Worm (Caenorhabditis elegans): ENCODE data around the gene clec-229.
"Not testable (repeated sequence)": the region's sequence is repeated elsewhere in the genome, so short reads cannot be mapped to it uniquely, and the experiment has no call there.

clec-229 gene

ce11 chrV:15341404-15341803 lies at the start of gene clec-229:
Gene clec-229 (minus strand): TSS chrV:15341504.
- TF ChIP-seq him-1 (tag; optimal IDR thresholded peaks at IDR 0.05) = no peak
- no peak for TF ChIP-seq dao-5 (tag; optimal IDR thresholded peaks at IDR 0.05)
- no peak for TF ChIP-seq W03F9.2 (tag; optimal IDR thresholded peaks at IDR 0.05)

DNA sequence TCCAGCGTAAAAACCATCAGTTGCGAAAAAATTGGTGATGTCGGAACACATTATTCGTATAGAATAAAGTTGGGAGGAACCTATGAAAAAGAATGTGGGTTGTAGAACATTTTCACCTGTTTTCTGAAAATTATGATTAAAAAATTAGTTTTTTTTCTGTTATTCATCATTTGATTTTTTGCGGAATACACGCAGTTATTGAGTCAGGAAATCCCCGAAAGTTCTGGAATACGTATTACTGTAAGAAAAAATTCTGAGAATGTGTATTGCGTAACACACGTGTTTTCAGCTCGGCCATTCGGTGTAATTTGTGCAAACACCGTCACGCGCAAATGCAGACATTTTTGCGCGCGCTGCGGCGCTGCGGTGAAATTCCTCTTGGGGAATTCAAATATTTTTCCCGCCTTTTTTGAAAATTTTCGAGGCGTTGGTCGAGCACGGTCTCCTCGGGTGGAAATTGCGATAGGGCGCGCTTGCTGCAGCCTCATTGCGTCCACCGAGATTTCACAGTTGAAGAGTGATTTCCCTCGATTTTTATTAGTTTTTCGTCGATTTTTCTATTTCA lies 47.6 kb upstream of the clec-229 start, which contains the start of gene srh-170:
Gene srh-170, minus strand, starts transcription at position 51 of the 565 bp plus-strand sequence.
- TF ChIP-seq him-1 (tag; optimal IDR thresholded peaks at IDR 0.05) = no peak
- no peak for TF ChIP-seq W03F9.2 (tag; optimal IDR thresholded peaks at IDR 0.05)

DNA sequence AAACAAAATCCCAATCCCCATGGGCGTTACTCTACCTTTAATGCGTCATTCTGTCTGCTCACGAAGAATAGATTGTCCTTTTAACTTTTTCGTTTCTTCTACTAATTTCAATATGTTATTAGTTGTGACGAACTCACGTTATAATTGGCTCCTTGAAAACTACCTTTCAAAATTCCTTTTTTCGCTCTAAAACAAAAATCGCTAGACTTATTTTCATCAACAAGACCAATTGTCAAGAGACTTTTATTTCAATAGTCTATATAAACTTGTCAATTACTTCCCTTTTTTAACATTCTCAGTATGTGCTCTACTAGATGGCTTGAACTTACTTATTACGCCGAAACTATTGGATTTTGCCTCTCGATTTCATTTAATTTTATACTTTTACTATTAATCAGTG lies 43.4 kb upstream of the clec-229 start, which contains the start of gene str-102:
Gene str-102, plus strand, starts transcription at position 301 of the 400 bp plus-strand sequence.
- TF ChIP-seq dao-5 (tag; optimal IDR thresholded peaks at IDR 0.05) (no peak), him-1 (tag; optimal IDR thresholded peaks at IDR 0.05) (no peak), W03F9.2 (tag; optimal IDR thresholded peaks at IDR 0.05) (no peak)

- TF ChIP-seq dao-5 (tag; optimal IDR thresholded peaks at IDR 0.05) = no peak
- no peak for TF ChIP-seq W03F9.2 (tag; optimal IDR thresholded peaks at IDR 0.05)
- TF ChIP-seq him-1 (tag; optimal IDR thresholded peaks at IDR 0.05) = no peak
Observed at ce11 chrV:15383739-15384138, 42.4 kb upstream of the clec-229 start, which contains the start of gene str-88. Gene str-88 (minus strand): TSS chrV:15383839.

ce11 chrV:15380857-15381256 lies 39.6 kb upstream of the clec-229 start, which contains the start of gene dhs-23:
Gene dhs-23 (plus strand): TSS chrV:15381219.
- TF ChIP-seq W03F9.2 (tag; optimal IDR thresholded peaks at IDR 0.05) (no peak), dao-5 (tag; optimal IDR thresholded peaks at IDR 0.05) (no peak), him-1 (tag; optimal IDR thresholded peaks at IDR 0.05) (no peak)

DNA sequence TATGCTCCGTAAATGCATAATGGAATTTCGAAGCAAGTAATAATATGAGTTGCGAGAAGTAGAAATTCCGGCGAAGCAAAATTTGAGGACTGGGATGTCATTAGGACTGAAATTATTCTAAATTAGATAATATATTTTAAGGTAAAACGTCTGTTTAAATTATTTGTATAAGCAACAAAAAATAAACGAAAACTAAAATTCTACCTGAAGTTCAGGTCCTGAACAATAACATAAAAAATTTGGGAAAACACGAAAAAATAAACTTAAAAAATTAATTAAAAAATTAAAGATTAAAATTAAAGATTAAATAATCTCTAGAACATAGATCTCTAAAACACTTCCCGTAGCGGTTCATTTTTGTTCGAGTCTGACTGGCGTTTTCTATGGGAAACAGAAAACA lies 38.5 kb upstream of the clec-229 start, which contains the start of gene srh-251:
Gene srh-251, minus strand, starts transcription at position 101 of the 400 bp plus-strand sequence.
- TF ChIP-seq him-1 (tag; optimal IDR thresholded peaks at IDR 0.05) = no peak
- TF ChIP-seq dao-5 (tag; optimal IDR thresholded peaks at IDR 0.05) = no peak
- no peak for TF ChIP-seq W03F9.2 (tag; optimal IDR thresholded peaks at IDR 0.05)

DNA sequence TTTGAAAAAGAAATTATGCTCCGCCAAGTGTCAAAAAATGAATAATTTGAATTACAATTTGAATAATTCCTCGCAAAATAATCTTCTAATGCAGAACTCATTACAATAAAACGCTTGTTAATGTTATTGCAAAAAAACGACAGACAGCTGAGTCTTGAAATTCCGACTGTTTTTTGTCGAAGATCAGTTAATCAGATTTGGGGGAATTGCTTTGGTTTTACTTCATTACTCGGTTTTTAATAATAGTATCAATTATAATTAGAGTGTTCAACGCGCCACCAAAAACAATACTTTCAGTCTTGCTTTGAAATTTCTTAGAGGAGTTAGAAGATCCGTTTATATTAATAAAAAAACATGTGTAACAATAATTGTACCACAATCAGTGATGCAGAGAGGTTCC lies 36.6 kb upstream of the clec-229 start, which contains the start of gene srh-122:
Gene srh-122, minus strand, starts transcription at position 101 of the 400 bp plus-strand sequence.
- no peak for TF ChIP-seq dao-5 (tag; optimal IDR thresholded peaks at IDR 0.05)

- no peak for TF ChIP-seq W03F9.2 (tag; optimal IDR thresholded peaks at IDR 0.05)
Observed at ce11 chrV:15376223-15376622, 34.9 kb upstream of the clec-229 start, which contains the start of gene srh-52. Gene srh-52 (minus strand): TSS chrV:15376323.

DNA sequence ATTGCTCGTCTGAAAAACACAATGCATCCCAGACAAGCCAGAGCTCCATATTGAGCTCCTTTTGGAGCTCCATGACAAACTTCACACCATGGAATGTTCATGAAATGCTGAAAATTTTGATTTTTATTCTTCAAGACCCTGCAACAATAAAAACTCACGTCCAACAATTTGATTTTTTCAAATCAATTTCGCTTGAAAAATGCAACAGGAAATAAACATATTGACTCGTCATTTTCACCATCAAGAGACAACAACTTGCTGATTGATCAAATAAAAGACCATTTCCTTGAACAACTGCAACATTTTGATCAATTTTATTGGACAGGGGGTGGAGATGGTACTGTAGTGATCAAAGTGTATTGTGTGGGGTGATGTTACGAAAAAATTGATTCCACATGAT lies 28.4 kb upstream of the clec-229 start, which contains the start of gene nhr-269:
Gene nhr-269, minus strand, starts transcription at position 101 of the 400 bp plus-strand sequence.
- TF ChIP-seq him-1 (tag; optimal IDR thresholded peaks at IDR 0.05) (no peak), W03F9.2 (tag; optimal IDR thresholded peaks at IDR 0.05) (no peak), dao-5 (tag; optimal IDR thresholded peaks at IDR 0.05) (no peak)

DNA sequence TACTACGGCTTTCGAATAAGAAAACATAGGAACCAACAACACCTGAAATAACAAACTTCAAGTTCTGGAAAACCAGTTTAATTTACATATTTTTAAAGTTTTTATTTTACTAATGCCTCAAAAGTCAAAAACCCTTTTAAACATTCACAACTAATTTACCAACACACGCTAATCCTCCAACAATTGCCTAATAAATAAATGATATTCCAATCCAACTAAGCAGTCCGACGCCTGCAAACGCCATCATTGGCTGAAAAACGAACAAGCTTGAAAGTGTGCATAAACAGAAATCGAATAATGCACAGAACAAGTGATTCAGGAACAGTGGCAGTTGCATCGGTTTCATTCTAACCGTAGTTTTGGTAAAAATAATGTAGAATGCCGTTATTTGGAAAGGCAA lies 26.5 kb upstream of the clec-229 start:
- TF ChIP-seq dao-5 (tag; optimal IDR thresholded peaks at IDR 0.05) (no peak), him-1 (tag; optimal IDR thresholded peaks at IDR 0.05) (no peak)

- not testable (repeated sequence) for TF ChIP-seq W03F9.2, dao-5, him-1 (tag; optimal IDR thresholded peaks at IDR 0.05)
Observed at ce11 chrV:15361412-15361811, 20.1 kb upstream of the clec-229 start, which contains the start of gene ech-1.1. Gene ech-1.1 (minus strand): TSS chrV:15361512.

- TF ChIP-seq W03F9.2 (tag; optimal IDR thresholded peaks at IDR 0.05) (no peak), dao-5 (tag; optimal IDR thresholded peaks at IDR 0.05) (no peak), him-1 (tag; optimal IDR thresholded peaks at IDR 0.05) (no peak)
Observed at ce11 chrV:15354648-15355047, 13.3 kb upstream of the clec-229 start, which contains the start of gene C29F3.7. Gene C29F3.7 (plus strand): TSS chrV:15354901.

DNA sequence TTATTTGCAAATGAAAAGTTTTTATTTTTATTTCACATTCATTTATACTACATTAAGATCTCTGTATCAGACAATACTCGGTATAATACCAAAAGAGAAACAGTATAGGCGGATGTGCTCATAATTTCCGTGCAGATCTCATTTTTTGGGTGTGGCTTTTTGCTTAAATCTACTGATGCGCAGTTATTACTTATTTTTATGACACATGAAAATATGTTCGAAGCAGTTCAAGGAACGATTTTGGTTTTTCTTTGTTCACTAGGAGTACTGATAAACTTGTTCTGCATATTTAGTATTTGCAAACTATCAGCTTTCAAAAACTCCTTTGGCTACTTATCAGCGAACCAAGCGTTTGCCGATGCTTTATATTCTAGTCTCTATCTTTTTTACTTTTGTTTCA lies 11.1 kb upstream of the clec-229 start, which contains the start of gene srx-58:
Gene srx-58, plus strand, starts transcription at position 301 of the 400 bp plus-strand sequence.
- TF ChIP-seq him-1 (tag; optimal IDR thresholded peaks at IDR 0.05) (no peak), dao-5 (tag; optimal IDR thresholded peaks at IDR 0.05) (no peak), W03F9.2 (tag; optimal IDR thresholded peaks at IDR 0.05) (no peak)

DNA sequence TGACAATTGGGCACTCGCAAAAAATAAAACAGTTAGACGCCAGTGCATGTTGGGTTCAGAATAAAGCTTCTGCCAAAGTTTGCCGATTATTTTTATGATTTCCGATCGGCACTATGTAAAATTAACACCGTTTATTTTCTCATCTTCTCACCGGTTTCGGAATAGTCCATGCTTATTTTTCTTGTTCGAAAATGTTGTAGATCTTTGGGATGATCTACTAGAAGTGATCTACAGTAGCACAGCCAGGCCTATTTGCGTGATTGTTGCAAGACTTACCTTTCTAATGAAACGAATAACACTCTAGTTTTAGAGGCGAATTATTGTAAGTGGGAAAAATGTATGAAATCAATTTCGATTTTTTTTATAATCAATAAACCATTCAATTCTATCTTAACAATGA lies 9.3 kb upstream of the clec-229 start, which contains the start of gene clec-231:
Gene clec-231, minus strand, starts transcription at position 101 of the 400 bp plus-strand sequence.
- TF ChIP-seq dao-5 (tag; optimal IDR thresholded peaks at IDR 0.05) (no peak), W03F9.2 (tag; optimal IDR thresholded peaks at IDR 0.05) (no peak), him-1 (tag; optimal IDR thresholded peaks at IDR 0.05) (no peak)

All from whole organism, L4/young adult.